Fruit fly (Drosophila melanogaster): ENCODE results near the gene CG7655.

Gene CG7655

DNA sequence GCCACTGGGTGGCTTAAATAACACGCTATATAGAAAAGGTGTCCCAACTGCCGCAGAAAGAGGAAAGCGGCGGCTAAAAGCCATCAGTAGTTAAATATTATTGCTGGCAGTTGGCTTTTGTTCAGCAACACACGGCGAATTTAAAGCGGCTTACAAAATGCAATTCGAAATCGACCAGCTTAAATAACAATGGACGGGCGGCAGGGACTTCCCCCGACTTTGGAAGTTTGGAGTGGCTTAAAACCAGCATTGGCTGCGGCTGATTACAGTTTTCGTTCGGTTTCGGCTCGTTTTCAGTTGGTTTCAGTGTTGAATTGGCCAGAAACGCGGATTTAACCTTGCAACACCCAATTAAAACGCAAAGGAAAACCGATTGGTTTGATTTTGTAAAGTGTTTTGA, 22.7 kb downstream of the CG7655 start:
- no peak for TF ChIP-seq CG10348 (GFP tag; IDR thresholded peaks at IDR 0.05)
- TF ChIP-seq CG14655 (GFP tag; optimal IDR thresholded peaks at IDR 0.05), result no peak
- no peak for TF ChIP-seq CG15710 (tag; optimal IDR thresholded peaks at IDR 0.05)
- no peak for TF ChIP-seq CG17806 (tag; optimal IDR thresholded peaks at IDR 0.05)
- TF ChIP-seq gl (tag; optimal IDR thresholded peaks at IDR 0.05), result no peak
- no peak for TF ChIP-seq CG13204 (GFP tag; optimal IDR thresholded peaks at IDR 0.05)
- TF ChIP-seq Ets98B (GFP tag; IDR thresholded peaks at IDR 0.05), result no peak
- TF ChIP-seq CG9948 (tag; optimal IDR thresholded peaks at IDR 0.05), result no peak
- no peak for TF ChIP-seq Snoo (tag; optimal IDR thresholded peaks at IDR 0.05)
- no peak for TF ChIP-seq CG34367 (tag; optimal IDR thresholded peaks at IDR 0.05)
- TF ChIP-seq CG32121 (GFP tag; IDR thresholded peaks at IDR 0.05), result no peak
- TF ChIP-seq CG4496 (GFP tag; IDR thresholded peaks at IDR 0.05), result no peak
- TF ChIP-seq fd96Ca (GFP tag; IDR thresholded peaks at IDR 0.05), result no peak
- TF ChIP-seq D1 (tag; optimal IDR thresholded peaks at IDR 0.05), result no peak
- TF ChIP-seq CG8301 (tag; optimal IDR thresholded peaks at IDR 0.05), result no peak
- TF ChIP-seq EcR (GFP tag; optimal IDR thresholded peaks at IDR 0.05), result no peak
- TF ChIP-seq Pif1A (GFP tag; optimal IDR thresholded peaks at IDR 0.05), result no peak
- TF ChIP-seq rn (GFP tag; IDR thresholded peaks at IDR 0.05), result no peak

- TF ChIP-seq CG14655 (GFP tag; optimal IDR thresholded peaks at IDR 0.05) (no peak), CG9948 (tag; optimal IDR thresholded peaks at IDR 0.05) (peak; percentile 24), Snoo (tag; optimal IDR thresholded peaks at IDR 0.05) (no peak), CG8301 (tag; optimal IDR thresholded peaks at IDR 0.05) (no peak), Pif1A (GFP tag; optimal IDR thresholded peaks at IDR 0.05) (peak; percentile 31), CG8159 (tag; optimal IDR thresholded peaks at IDR 0.05) (peak; percentile 48), EcR (GFP tag; optimal IDR thresholded peaks at IDR 0.05) (peak; percentile 83), Pif1B (GFP tag; optimal IDR thresholded peaks at IDR 0.05) (no peak), gl (tag; optimal IDR thresholded peaks at IDR 0.05) (peak; percentile 50), CG34367 (tag; optimal IDR thresholded peaks at IDR 0.05) (peak; percentile 34), CG13204 (GFP tag; optimal IDR thresholded peaks at IDR 0.05) (peak; percentile 6), fd96Ca (GFP tag; IDR thresholded peaks at IDR 0.05) (no peak)
These were observed 23.7 kb downstream of the CG7655 start for dm6 chr3R:17705899-17706831.

DNA sequence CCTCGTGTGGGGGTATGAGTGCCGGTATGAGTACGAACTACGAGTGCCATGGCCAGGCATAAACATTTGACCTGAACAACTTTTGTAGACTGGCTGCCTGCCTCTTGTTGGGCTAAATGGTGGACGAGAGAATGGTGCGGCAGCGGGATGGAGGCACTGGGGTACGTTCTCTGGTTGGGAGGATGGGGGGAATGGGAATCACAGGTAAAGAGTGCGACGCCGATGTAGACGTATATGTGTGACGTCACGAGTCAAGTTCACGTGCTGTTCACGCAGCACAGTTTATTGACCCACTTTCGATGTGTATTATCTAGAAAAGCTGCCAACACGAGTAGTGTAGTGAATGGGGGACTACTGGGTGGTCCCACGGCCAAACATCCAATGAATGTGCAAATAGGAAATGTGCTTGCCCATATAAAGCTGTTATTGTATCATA, 24.5 kb downstream of the CG7655 start:
- TF ChIP-seq CG10348 (GFP tag; IDR thresholded peaks at IDR 0.05) (no peak), fd96Ca (GFP tag; IDR thresholded peaks at IDR 0.05) (0 out of 3 replicates have a peak, but pooled peaks have one; percentile 7), D1 (tag; optimal IDR thresholded peaks at IDR 0.05) (no peak), EcR (GFP tag; optimal IDR thresholded peaks at IDR 0.05) (peak; percentile 94), CG15710 (tag; optimal IDR thresholded peaks at IDR 0.05) (no peak), Pif1A (GFP tag; optimal IDR thresholded peaks at IDR 0.05) (no peak), CG14655 (GFP tag; optimal IDR thresholded peaks at IDR 0.05) (no peak), Snoo (tag; optimal IDR thresholded peaks at IDR 0.05) (no peak), CG13204 (GFP tag; optimal IDR thresholded peaks at IDR 0.05) (peak; percentile 57)

DNA sequence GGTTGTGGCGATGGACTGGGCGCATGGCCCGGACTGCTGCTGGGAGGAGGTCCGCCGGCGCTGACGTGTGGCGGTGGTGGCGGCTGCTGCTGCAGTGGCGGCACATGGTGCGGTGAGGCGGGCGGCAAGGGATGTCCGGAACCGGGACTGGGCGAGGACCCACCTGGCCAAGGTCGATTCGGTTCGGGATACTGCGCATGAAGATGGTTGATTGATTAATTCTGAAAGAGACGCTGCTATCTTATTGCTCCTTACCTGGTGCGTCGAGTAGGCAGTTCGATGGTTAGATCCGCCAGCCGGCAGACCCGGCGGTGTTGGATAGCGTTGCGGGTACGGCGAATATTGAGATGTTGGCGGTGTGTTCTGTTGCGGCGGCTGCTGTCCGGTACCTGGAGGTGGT, 25.3 kb downstream of the CG7655 start:
- TF ChIP-seq CG9948 (tag; optimal IDR thresholded peaks at IDR 0.05) (no peak), CG8159 (tag; optimal IDR thresholded peaks at IDR 0.05) (no peak), CG10348 (GFP tag; IDR thresholded peaks at IDR 0.05) (no peak), Pif1B (GFP tag; optimal IDR thresholded peaks at IDR 0.05) (no peak), CG12605 (GFP tag; IDR thresholded peaks at IDR 0.05) (no peak)

dm6 chr3R:17708778-17709476, 26.5 kb downstream of the CG7655 start:
- TF ChIP-seq CG14655 (GFP tag; optimal IDR thresholded peaks at IDR 0.05) (peak; percentile 18), fd96Ca (GFP tag; IDR thresholded peaks at IDR 0.05) (peak; percentile 18; the same call in 1 of the 3 replicates), CG8159 (tag; optimal IDR thresholded peaks at IDR 0.05) (peak; percentile 32), CG4496 (GFP tag; IDR thresholded peaks at IDR 0.05) (no peak)

DNA sequence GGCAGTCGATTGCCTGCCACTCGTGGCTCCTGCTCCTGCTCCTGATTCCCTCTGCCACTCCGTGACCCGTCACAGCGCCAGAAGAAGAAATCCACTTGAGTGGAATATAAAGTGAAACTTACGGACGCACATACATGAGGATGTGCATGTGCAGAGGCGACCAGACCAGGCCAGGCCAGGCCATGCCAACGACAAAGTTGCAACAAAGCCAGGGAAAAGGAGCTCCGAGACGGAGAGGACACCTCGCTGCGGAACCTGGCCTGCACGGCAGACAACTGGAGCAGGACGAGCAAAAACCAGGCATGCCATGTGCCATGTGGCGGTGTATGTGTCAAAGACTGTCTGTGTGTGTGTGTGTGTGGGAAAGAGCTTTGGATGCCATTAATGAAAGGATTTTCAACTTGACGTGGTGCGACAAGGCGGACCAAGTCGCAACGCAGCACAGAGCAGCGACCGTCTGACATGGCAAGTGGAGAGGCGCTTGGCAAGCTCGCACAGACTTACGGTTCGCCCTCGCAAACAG, 27.2 kb downstream of the CG7655 start:
- TF ChIP-seq CG8159 (tag; optimal IDR thresholded peaks at IDR 0.05), result no peak
- peak; percentile 56 for TF ChIP-seq CG13204 (GFP tag; optimal IDR thresholded peaks at IDR 0.05)
- no peak for TF ChIP-seq CG8301 (tag; optimal IDR thresholded peaks at IDR 0.05)
- TF ChIP-seq CG34367 (tag; optimal IDR thresholded peaks at IDR 0.05), result no peak
- TF ChIP-seq CG10348 (GFP tag; IDR thresholded peaks at IDR 0.05), result no peak
